Worm (Caenorhabditis elegans): ENCODE measurements around the gene ilys-6.

ilys-6 gene

DNA sequence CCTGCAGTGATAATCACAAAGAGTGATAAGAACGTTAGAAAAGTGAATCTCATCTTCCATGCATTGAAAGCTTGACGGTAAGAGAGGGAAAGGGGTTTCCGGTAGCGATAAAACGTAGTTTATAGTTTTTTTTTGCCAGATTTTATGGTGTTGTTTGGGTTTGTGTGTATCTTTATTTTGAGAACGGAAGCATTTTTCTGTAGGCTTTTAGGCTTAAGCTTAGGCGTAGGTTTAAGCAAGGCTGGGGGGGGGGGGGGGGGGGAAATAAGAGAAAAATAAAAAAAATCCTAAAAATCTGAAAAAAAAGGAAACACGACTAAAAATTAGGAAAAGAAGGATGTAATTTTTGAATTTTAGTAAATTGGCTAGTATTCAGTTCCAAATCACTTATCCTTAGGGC is 15.4 kb upstream of the ilys-6 start, which contains the start of gene C35B1.8:
TSS of gene C35B1.8 (minus strand) at position 101 of the 400 bp plus-strand sequence.
- TF ChIP-seq hnd-1 (tag; optimal IDR thresholded peaks at IDR 0.05) (no peak), aly-1 (tag; optimal IDR thresholded peaks at IDR 0.05) (no peak), ama-1 (optimal IDR thresholded peaks at IDR 0.05) (no peak), tra-4 (tag; optimal IDR thresholded peaks at IDR 0.05) (no peak), flt-1 (GFP tag; IDR thresholded peaks at IDR 0.05) (no peak), hmg-4 (GFP tag; optimal IDR thresholded peaks at IDR 0.05) (no peak), B0310.2 (tag; optimal IDR thresholded peaks at IDR 0.05) (no peak), hmbx-1 (tag; optimal IDR thresholded peaks at IDR 0.05) (no peak), scrt-1 (GFP tag; IDR thresholded peaks at IDR 0.05) (no peak), pes-1 (GFP tag; IDR thresholded peaks at IDR 0.05) (no peak), ets-7 (tag; optimal IDR thresholded peaks at IDR 0.05) (no peak), F13C5.2 (tag; optimal IDR thresholded peaks at IDR 0.05) (no peak), ceh-36 (tag; optimal IDR thresholded peaks at IDR 0.05) (no peak), sea-1 (GFP tag; conservative IDR thresholded peaks at IDR 0.05) (no peak), tbx-11 (GFP tag; IDR thresholded peaks at IDR 0.05) (no peak), tbx-37 (GFP tag; conservative IDR thresholded peaks at IDR 0.05) (no peak)

- TF ChIP-seq tbx-11 (GFP tag; IDR thresholded peaks at IDR 0.05) (no peak), pes-1 (GFP tag; IDR thresholded peaks at IDR 0.05) (no peak), ama-1 (optimal IDR thresholded peaks at IDR 0.05) (no peak), tbx-37 (GFP tag; conservative IDR thresholded peaks at IDR 0.05) (no peak), F13C5.2 (tag; optimal IDR thresholded peaks at IDR 0.05) (no peak), ceh-13 (GFP tag; optimal IDR thresholded peaks at IDR 0.05) (no peak), tra-4 (tag; optimal IDR thresholded peaks at IDR 0.05) (no peak), flt-1 (GFP tag; IDR thresholded peaks at IDR 0.05) (no peak), ets-7 (tag; optimal IDR thresholded peaks at IDR 0.05) (no peak), aly-1 (tag; optimal IDR thresholded peaks at IDR 0.05) (no peak), B0310.2 (tag; optimal IDR thresholded peaks at IDR 0.05) (no peak)
Observed at ce11 chrIV:4076690-4077295, 13.3 kb upstream of the ilys-6 start.

- TF ChIP-seq F13C5.2 (tag; optimal IDR thresholded peaks at IDR 0.05) (no peak), scrt-1 (GFP tag; IDR thresholded peaks at IDR 0.05) (no peak), sea-1 (GFP tag; conservative IDR thresholded peaks at IDR 0.05) (no peak), flt-1 (GFP tag; IDR thresholded peaks at IDR 0.05) (no peak), B0310.2 (tag; optimal IDR thresholded peaks at IDR 0.05) (no peak), ets-7 (tag; optimal IDR thresholded peaks at IDR 0.05) (no peak), tbx-37 (GFP tag; conservative IDR thresholded peaks at IDR 0.05) (no peak), aly-1 (tag; optimal IDR thresholded peaks at IDR 0.05) (no peak), tra-4 (tag; optimal IDR thresholded peaks at IDR 0.05) (no peak), tbx-11 (GFP tag; IDR thresholded peaks at IDR 0.05) (no peak), ceh-13 (GFP tag; optimal IDR thresholded peaks at IDR 0.05) (no peak)
Observed at ce11 chrIV:4074610-4075009, 11.1 kb upstream of the ilys-6 start, which contains the start of gene W03D2.9. TSS of gene W03D2.9 (minus strand) at chrIV:4074710.

DNA sequence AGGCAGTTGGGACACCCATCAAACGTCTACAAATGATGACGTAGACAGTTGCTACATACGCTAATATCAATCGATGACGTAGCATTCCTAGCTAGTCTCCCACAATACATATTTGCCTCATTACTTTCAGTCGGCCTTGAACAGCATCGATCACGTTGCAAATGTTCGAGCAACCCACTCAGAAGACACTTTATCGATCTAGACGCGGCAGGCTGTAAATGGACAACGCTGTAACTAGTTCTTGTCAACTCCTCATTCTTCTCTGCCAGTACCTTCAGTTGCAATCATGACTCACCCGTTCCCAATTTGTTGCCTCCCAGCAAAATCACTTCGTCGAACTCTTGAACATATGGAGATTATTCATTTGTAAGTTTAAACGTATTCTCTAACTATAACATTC is 8.6 kb upstream of the ilys-6 start, which contains the start of gene pqn-75:
TSS of gene pqn-75 (plus strand) at position 301 of the 400 bp plus-strand sequence.
- TF ChIP-seq F13C5.2 (tag; optimal IDR thresholded peaks at IDR 0.05) = no peak
- TF ChIP-seq hmbx-1 (tag; optimal IDR thresholded peaks at IDR 0.05) = no peak
- no peak for TF ChIP-seq tra-4 (tag; optimal IDR thresholded peaks at IDR 0.05)
- no peak for TF ChIP-seq tbx-11 (GFP tag; IDR thresholded peaks at IDR 0.05)
- no peak for TF ChIP-seq hmg-4 (GFP tag; optimal IDR thresholded peaks at IDR 0.05)
- no peak for TF ChIP-seq scrt-1 (GFP tag; IDR thresholded peaks at IDR 0.05)

- TF ChIP-seq scrt-1 (GFP tag; IDR thresholded peaks at IDR 0.05) (peak; percentile 63; the same call in 1 of the 2 replicates), B0310.2 (tag; optimal IDR thresholded peaks at IDR 0.05) (no peak), sea-1 (GFP tag; conservative IDR thresholded peaks at IDR 0.05) (0 out of 2 replicates have a peak, but pooled peaks have one; percentile 10), tra-4 (tag; optimal IDR thresholded peaks at IDR 0.05) (no peak), hmbx-1 (tag; optimal IDR thresholded peaks at IDR 0.05) (no peak)
Observed at ce11 chrIV:4070810-4071209, 7.3 kb upstream of the ilys-6 start.

DNA sequence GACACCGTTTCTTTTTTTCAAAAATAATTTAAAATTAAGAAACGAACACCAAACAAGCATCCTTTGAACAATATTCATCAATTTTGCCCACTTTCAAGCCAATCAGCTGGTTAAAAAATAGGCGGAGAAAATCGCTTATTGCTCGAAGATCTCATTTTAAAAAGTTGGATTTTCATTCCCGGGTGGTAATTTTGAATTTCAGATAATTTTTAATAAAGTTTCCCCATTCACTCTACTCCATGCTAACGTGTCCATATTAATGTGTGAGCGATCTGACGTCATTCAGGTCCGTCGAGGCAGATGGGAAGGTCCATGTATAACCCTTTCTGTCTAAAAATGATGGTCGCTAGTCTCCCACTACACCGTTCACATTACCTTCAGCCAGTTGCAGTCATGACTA is 5.0 kb upstream of the ilys-6 start, which contains the start of gene fbxb-55:
TSS of gene fbxb-55 (plus strand) at position 301 of the 400 bp plus-strand sequence.
- TF ChIP-seq pes-1 (GFP tag; IDR thresholded peaks at IDR 0.05) (no peak), ama-1 (optimal IDR thresholded peaks at IDR 0.05) (no peak), ets-7 (tag; optimal IDR thresholded peaks at IDR 0.05) (no peak), hnd-1 (tag; optimal IDR thresholded peaks at IDR 0.05) (no peak), tbx-37 (GFP tag; conservative IDR thresholded peaks at IDR 0.05) (no peak), F13C5.2 (tag; optimal IDR thresholded peaks at IDR 0.05) (no peak), tra-4 (tag; optimal IDR thresholded peaks at IDR 0.05) (no peak), scrt-1 (GFP tag; IDR thresholded peaks at IDR 0.05) (no peak), flt-1 (GFP tag; IDR thresholded peaks at IDR 0.05) (no peak), aly-1 (tag; optimal IDR thresholded peaks at IDR 0.05) (no peak), hmbx-1 (tag; optimal IDR thresholded peaks at IDR 0.05) (no peak), tbx-11 (GFP tag; IDR thresholded peaks at IDR 0.05) (no peak)

ce11 chrIV:4067336-4067735 is 3.9 kb upstream of the ilys-6 start:
- no peak for TF ChIP-seq ceh-36 (tag; optimal IDR thresholded peaks at IDR 0.05)

DNA sequence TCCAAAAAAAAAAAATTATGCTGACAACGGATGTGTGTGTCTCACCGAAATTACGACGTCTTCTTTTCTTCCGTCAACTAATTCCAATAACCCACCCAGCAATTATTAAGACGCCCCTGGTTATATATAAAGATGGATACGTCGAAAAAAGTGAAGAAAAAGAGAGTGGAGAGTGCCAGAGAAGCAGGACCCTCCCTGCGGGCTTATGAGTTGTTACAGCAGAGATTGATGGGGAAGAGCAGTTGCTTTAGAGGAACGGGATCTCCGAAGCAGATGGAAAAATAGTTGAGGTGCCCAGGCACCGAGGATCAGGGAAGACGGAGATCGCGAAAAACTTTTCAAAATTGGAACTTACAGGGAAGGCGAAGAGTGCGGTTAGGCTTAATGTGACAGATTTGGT is 8.2 kb downstream of the ilys-6 start:
- TF ChIP-seq tbx-37 (GFP tag; conservative IDR thresholded peaks at IDR 0.05) (no peak), ceh-13 (GFP tag; optimal IDR thresholded peaks at IDR 0.05) (no peak), hmg-4 (GFP tag; optimal IDR thresholded peaks at IDR 0.05) (no peak), F13C5.2 (tag; optimal IDR thresholded peaks at IDR 0.05) (no peak), aly-1 (tag; optimal IDR thresholded peaks at IDR 0.05) (no peak), B0310.2 (tag; optimal IDR thresholded peaks at IDR 0.05) (no peak), pes-1 (GFP tag; IDR thresholded peaks at IDR 0.05) (no peak), scrt-1 (GFP tag; IDR thresholded peaks at IDR 0.05) (no peak), hmbx-1 (tag; optimal IDR thresholded peaks at IDR 0.05) (no peak), sea-1 (GFP tag; conservative IDR thresholded peaks at IDR 0.05) (no peak), flt-1 (GFP tag; IDR thresholded peaks at IDR 0.05) (no peak), ama-1 (optimal IDR thresholded peaks at IDR 0.05) (no peak), ets-7 (tag; optimal IDR thresholded peaks at IDR 0.05) (no peak), tbx-11 (GFP tag; IDR thresholded peaks at IDR 0.05) (no peak), ceh-36 (tag; optimal IDR thresholded peaks at IDR 0.05) (no peak)

All from whole organism, early embryonic.